Worm (Caenorhabditis elegans) whole organism, L2 larva: ENCODE measurements around the gene symk-1.
A peak's percentile ranks its signal among the peaks of the same experiment; 100 is the strongest.

Experiments
- C34F6.9 ChIP-seq: fragments of 150-350 bp; optimal IDR thresholded peaks from 2 replicates; lab custom pipeline; 2014; ENCODE audit warnings: missing biosample characterization, missing genetic modification characterization
- F13H6.1 ChIP-seq: sonication (generic microtip); optimal IDR thresholded peaks from 2 replicates; lab custom pipeline; 2016; ENCODE audit warnings: missing genetic modification characterization, missing compliant biosample characterization
- R02D3.7 ChIP-seq: fragments of 150-350 bp; optimal IDR thresholded peaks from 2 replicates; lab custom pipeline; 2014; ENCODE audit warnings: missing biosample characterization, missing genetic modification characterization
- Y55F3AM.14 ChIP-seq: fragments of 200-800 bp; sonication (Bioruptor generic); optimal IDR thresholded peaks from 2 replicates; lab custom pipeline; 2018; ENCODE audit warnings: mild to moderate bottlenecking, missing genetic modification characterization, missing compliant biosample characterization
- ZK546.5 ChIP-seq: sonication (generic microtip); optimal IDR thresholded peaks from 2 replicates; lab custom pipeline; 2017; ENCODE audit warnings: missing biosample characterization, missing genetic modification characterization
- alr-1 ChIP-seq: fragments of 150-350 bp; optimal IDR thresholded peaks from 2 replicates; lab custom pipeline; 2014; ENCODE audit warnings: missing biosample characterization, missing genetic modification characterization
- aly-2 ChIP-seq: fragments of 150-350 bp; optimal IDR thresholded peaks from 2 replicates; lab custom pipeline; 2014; ENCODE audit warnings: missing biosample characterization, missing genetic modification characterization
- ama-1 ChIP-seq: fragments of 150-350 bp; optimal IDR thresholded peaks from 2 replicates; lab custom pipeline; 2018; ENCODE audit warnings: inconsistent platforms
- blmp-1 ChIP-seq: sonication (generic microtip); optimal IDR thresholded peaks from 2 replicates; lab custom pipeline; 2017; ENCODE audit warnings: missing genetic modification characterization, mild to moderate bottlenecking, missing compliant biosample characterization, antibody characterized with exemption, moderate library complexity; ENCODE audit not compliant: insufficient read depth
- ceh-16 ChIP-seq: fragments of 150-350 bp; optimal IDR thresholded peaks from 2 replicates; lab custom pipeline; 2014; ENCODE audit warnings: missing biosample characterization, missing genetic modification characterization
- ceh-82 ChIP-seq: fragments of 150-350 bp; optimal IDR thresholded peaks from 2 replicates; lab custom pipeline; 2014; ENCODE audit warnings: missing biosample characterization, missing genetic modification characterization
- crh-2 ChIP-seq: sonication (generic microtip); optimal IDR thresholded peaks from 2 replicates; lab custom pipeline; 2017; ENCODE audit warnings: missing biosample characterization, missing genetic modification characterization
- dmd-4 ChIP-seq: sonication (generic microtip); optimal IDR thresholded peaks from 2 replicates; lab custom pipeline; 2017; ENCODE audit warnings: missing biosample characterization, missing genetic modification characterization
- egl-27 ChIP-seq: sonication (generic microtip); optimal IDR thresholded peaks from 3 replicates; lab custom pipeline; 2017; ENCODE audit warnings: missing biosample characterization, missing genetic modification reagents, missing genetic modification characterization
- elt-1 ChIP-seq: fragments of 150-350 bp; optimal IDR thresholded peaks from 2 replicates; lab custom pipeline; 2014; ENCODE audit warnings: missing biosample characterization, missing genetic modification characterization
- elt-3 ChIP-seq: sonication (generic microtip); optimal IDR thresholded peaks from 2 replicates; lab custom pipeline; 2017; ENCODE audit warnings: missing biosample characterization, missing genetic modification characterization
- fos-1 ChIP-seq: fragments of 150-350 bp; optimal IDR thresholded peaks from 2 replicates; lab custom pipeline; 2014; ENCODE audit warnings: missing biosample characterization, missing genetic modification characterization
- gmeb-1 ChIP-seq: fragments of 150-350 bp; optimal IDR thresholded peaks from 2 replicates; lab custom pipeline; 2014; ENCODE audit warnings: missing biosample characterization, missing genetic modification characterization
- lin-11 ChIP-seq: fragments of 150-350 bp; sonication (generic microtip); optimal IDR thresholded peaks from 2 replicates; lab custom pipeline; 2014; ENCODE audit warnings: missing biosample characterization, missing genetic modification characterization, inconsistent platforms, mixed read lengths
- lin-13 ChIP-seq: fragments of 150-350 bp; optimal IDR thresholded peaks from 2 replicates; lab custom pipeline; 2014; ENCODE audit warnings: missing biosample characterization, missing genetic modification reagents, missing genetic modification characterization
- lin-39 ChIP-seq: fragments of 150-350 bp; optimal IDR thresholded peaks from 2 replicates; lab custom pipeline; 2014; ENCODE audit warnings: missing biosample characterization, missing genetic modification reagents, missing genetic modification characterization
- lsy-2 ChIP-seq, 2 experiments: fragments of 150-350 bp in 1 of 2; sonication (generic microtip) in 1 of 2; optimal IDR thresholded peaks; 2 replicates each; lab custom pipeline; 2014 to 2017; ENCODE audit warnings: missing biosample characterization in 2 of 2, missing genetic modification characterization in 2 of 2
- mab-5 ChIP-seq: fragments of 150-350 bp; optimal IDR thresholded peaks from 2 replicates; lab custom pipeline; 2014; ENCODE audit warnings: missing biosample characterization, missing genetic modification characterization
- mbf-1 ChIP-seq: sonication (generic microtip); optimal IDR thresholded peaks from 2 replicates; lab custom pipeline; 2017; ENCODE audit warnings: missing biosample characterization, missing genetic modification characterization
- mdl-1 ChIP-seq, 2 experiments: fragments of 150-350 bp in 1 of 2; sonication (generic microtip) in 1 of 2; optimal IDR thresholded peaks; 2 replicates each; lab custom pipeline; 2017; ENCODE audit warnings: missing biosample characterization in 2 of 2, missing genetic modification characterization in 2 of 2
- nhr-10 ChIP-seq: sonication (generic microtip); optimal IDR thresholded peaks from 2 replicates; lab custom pipeline; 2017; ENCODE audit warnings: missing biosample characterization, missing genetic modification characterization
- nhr-11 ChIP-seq: fragments of 150-350 bp; optimal IDR thresholded peaks from 2 replicates; lab custom pipeline; 2014; ENCODE audit warnings: missing biosample characterization, missing genetic modification characterization
- nhr-12 ChIP-seq: fragments of 150-350 bp; optimal IDR thresholded peaks from 2 replicates; lab custom pipeline; 2014; ENCODE audit warnings: missing biosample characterization, missing genetic modification characterization
- nhr-129 ChIP-seq: fragments of 150-350 bp; optimal IDR thresholded peaks from 2 replicates; lab custom pipeline; 2014; ENCODE audit warnings: missing biosample characterization, missing genetic modification characterization
- nhr-21 ChIP-seq: fragments of 150-350 bp; optimal IDR thresholded peaks from 2 replicates; lab custom pipeline; 2014; ENCODE audit warnings: missing biosample characterization, missing genetic modification characterization
- nhr-23 ChIP-seq: fragments of 150-350 bp; optimal IDR thresholded peaks from 2 replicates; lab custom pipeline; 2014; ENCODE audit warnings: missing biosample characterization, missing genetic modification reagents, missing genetic modification characterization
- nhr-237 ChIP-seq: fragments of 150-350 bp; optimal IDR thresholded peaks from 2 replicates; lab custom pipeline; 2014; ENCODE audit warnings: missing biosample characterization, missing genetic modification characterization
- nhr-25 ChIP-seq: fragments of 150-350 bp; sonication (generic microtip); optimal IDR thresholded peaks from 3 replicates; lab custom pipeline; 2014; ENCODE audit warnings: missing biosample characterization, missing genetic modification characterization
- nhr-6 ChIP-seq: fragments of 150-350 bp; optimal IDR thresholded peaks from 2 replicates; lab custom pipeline; 2014; ENCODE audit warnings: missing biosample characterization, missing genetic modification characterization
- nhr-77 ChIP-seq: fragments of 150-350 bp; optimal IDR thresholded peaks from 2 replicates; lab custom pipeline; 2014; ENCODE audit warnings: missing biosample characterization, missing genetic modification characterization
- peb-1 ChIP-seq: fragments of 150-350 bp; optimal IDR thresholded peaks from 2 replicates; lab custom pipeline; 2014; ENCODE audit warnings: missing biosample characterization, missing genetic modification characterization
- sem-4 ChIP-seq: fragments of 150-350 bp; optimal IDR thresholded peaks from 2 replicates; lab custom pipeline; 2014; ENCODE audit warnings: missing biosample characterization, missing genetic modification reagents, missing genetic modification characterization
- skn-1 ChIP-seq: sonication (generic microtip); optimal IDR thresholded peaks from 2 replicates; lab custom pipeline; 2017; ENCODE audit warnings: missing biosample characterization, missing genetic modification characterization
- sma-3 ChIP-seq: sonication (generic microtip); optimal IDR thresholded peaks from 2 replicates; lab custom pipeline; 2016; ENCODE audit warnings: missing genetic modification reagents, missing genetic modification characterization, missing compliant biosample characterization
- sma-9 ChIP-seq, 2 experiments: fragments of 150-350 bp in 1 of 2; sonication (generic microtip) in 1 of 2; optimal IDR thresholded peaks; 2 replicates each; lab custom pipeline; 2014 to 2016; ENCODE audit warnings: missing genetic modification characterization in 2 of 2, mild to moderate bottlenecking in 1 of 2, missing biosample characterization in 1 of 2, missing compliant biosample characterization in 1 of 2, missing genetic modification reagents in 1 of 2, moderate library complexity in 1 of 2
- snpc-4 ChIP-seq: fragments of 150-350 bp; optimal IDR thresholded peaks from 2 replicates; lab custom pipeline; 2014; ENCODE audit warnings: missing biosample characterization, missing genetic modification characterization
- unc-39 ChIP-seq: fragments of 150-350 bp; optimal IDR thresholded peaks from 2 replicates; lab custom pipeline; 2014; ENCODE audit warnings: missing biosample characterization, missing genetic modification characterization
- unc-55 ChIP-seq: fragments of 150-350 bp; sonication (generic microtip); optimal IDR thresholded peaks from 3 replicates; lab custom pipeline; 2014; ENCODE audit warnings: missing biosample characterization, missing genetic modification reagents, missing genetic modification characterization
- unc-62 ChIP-seq: fragments of 150-350 bp; optimal IDR thresholded peaks from 2 replicates; lab custom pipeline; 2014; ENCODE audit warnings: missing biosample characterization, missing genetic modification reagents, missing genetic modification characterization
- zag-1 ChIP-seq: fragments of 150-350 bp; optimal IDR thresholded peaks from 2 replicates; lab custom pipeline; 2014; ENCODE audit warnings: missing biosample characterization, missing genetic modification characterization
- ztf-1 ChIP-seq: fragments of 200-800 bp; sonication (Bioruptor generic); conservative IDR thresholded peaks from 2 replicates; pipeline ENCODE4 v1.3.6; 2022; ENCODE audit warnings: missing genetic modification characterization, missing compliant biosample characterization
- ztf-11 ChIP-seq: sonication (generic microtip); optimal IDR thresholded peaks from 2 replicates; lab custom pipeline; 2017; ENCODE audit warnings: missing biosample characterization, missing genetic modification characterization
- ztf-4 ChIP-seq: fragments of 150-350 bp; optimal IDR thresholded peaks from 2 replicates; lab custom pipeline; 2014; ENCODE audit warnings: missing biosample characterization, missing genetic modification characterization

The symk-1 gene

DNA sequence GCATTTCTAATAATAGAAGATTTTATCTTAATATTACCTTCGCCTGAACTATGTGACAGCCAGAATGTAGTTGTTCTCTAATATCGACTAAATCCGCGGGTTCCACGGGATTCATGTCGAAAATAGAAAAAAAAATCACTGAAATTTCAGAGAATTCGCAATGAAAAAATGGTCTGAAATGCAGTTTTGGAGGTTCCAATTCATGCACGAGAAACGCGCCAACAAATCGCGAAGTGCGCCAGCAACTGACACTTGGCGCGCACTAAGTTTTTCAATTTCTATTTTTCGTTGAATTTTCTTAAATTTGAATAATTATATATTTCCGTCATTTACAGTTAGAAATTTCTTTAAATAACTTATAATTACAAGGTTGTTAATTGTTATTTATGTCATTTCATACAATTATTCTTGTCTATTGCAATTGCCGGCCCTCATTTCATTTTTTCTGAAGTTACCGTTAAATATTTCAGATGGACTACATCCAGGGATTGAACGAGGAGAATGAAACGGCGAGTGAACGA lies at the start of gene symk-1, which contains the start of gene F25G6.9:
symk-1 (plus strand) TSS at position 471 of the 521 bp plus-strand sequence.
F25G6.9 (minus strand) TSS at position 160 of the 521 bp plus-strand sequence.
- TF ChIP-seq mbf-1 (tag; lab: Kevin White, UChicago), result no peak
- peak; percentile 66 to 81 for TF ChIP-seq lsy-2 (tag; optimal IDR thresholded peaks at IDR 0.05; lab: Kevin White, UChicago)
- TF ChIP-seq egl-27 (tag; lab: Kevin White, UChicago), result no peak
- TF ChIP-seq mdl-1 (tag; optimal IDR thresholded peaks at IDR 0.05; lab: Kevin White, UChicago), result no peak
- peak; percentile 36 for TF ChIP-seq lin-13 (GFP tag; lab: Kevin White, UChicago)
- TF ChIP-seq sma-3 (GFP tag; lab: Kevin White, UChicago), result peak; percentile 46
- peak; percentile 4 for TF ChIP-seq nhr-77
- peak; percentile 68 for TF ChIP-seq sma-9 (GFP tag; optimal IDR thresholded peaks at IDR 0.05; lab: Kevin White, UChicago)
- no peak for TF ChIP-seq sma-9 (tag; optimal IDR thresholded peaks at IDR 0.05; lab: Kevin White, UChicago)
- TF ChIP-seq ztf-4, result no peak
- TF ChIP-seq R02D3.7 (tag; lab: Kevin White, UChicago), result peak; percentile 33
- no peak for TF ChIP-seq nhr-10 (tag; lab: Kevin White, UChicago)
- TF ChIP-seq sem-4 (tag; lab: Kevin White, UChicago), result no peak
- TF ChIP-seq nhr-11 (tag; lab: Kevin White, UChicago), result no peak
- no peak for TF ChIP-seq ceh-16 (tag; lab: Kevin White, UChicago)
- no peak for TF ChIP-seq ceh-82
- peak; percentile 77 for TF ChIP-seq unc-55 (GFP tag; lab: Kevin White, UChicago)
- TF ChIP-seq elt-1 (tag; lab: Kevin White, UChicago), result no peak
- TF ChIP-seq lin-39 (tag; lab: Kevin White, UChicago), result no peak
- no peak for TF ChIP-seq nhr-23 (tag; lab: Kevin White, UChicago)
- TF ChIP-seq F13H6.1, result peak; percentile 51
- TF ChIP-seq unc-39, result no peak
- no peak for TF ChIP-seq unc-62 (GFP tag; lab: Kevin White, UChicago)
- TF ChIP-seq fos-1 (tag; lab: Kevin White, UChicago), result peak; percentile 18
- peak; percentile 63 for TF ChIP-seq crh-2 (tag; lab: Kevin White, UChicago)
- no peak for TF ChIP-seq ztf-1
- TF ChIP-seq zag-1 (tag; lab: Kevin White, UChicago), result no peak
- no peak for TF ChIP-seq nhr-12 (tag; lab: Kevin White, UChicago)
- no peak for TF ChIP-seq alr-1 (tag; lab: Kevin White, UChicago)
- TF ChIP-seq nhr-237 (tag; lab: Kevin White, UChicago), result no peak
- TF ChIP-seq elt-3 (tag; lab: Kevin White, UChicago), result no peak
- TF ChIP-seq peb-1 (tag; lab: Kevin White, UChicago), result no peak
- TF ChIP-seq skn-1, result no peak
- no peak for TF ChIP-seq ama-1 (lab: Kevin White, UChicago)
- TF ChIP-seq gmeb-1, result peak; percentile 82
- TF ChIP-seq nhr-25 (tag; lab: Kevin White, UChicago), result no peak
- TF ChIP-seq snpc-4, result peak; percentile 37
- no peak for TF ChIP-seq C34F6.9 (tag; lab: Kevin White, UChicago)
- no peak for TF ChIP-seq ztf-11 (tag; lab: Kevin White, UChicago)
- peak; percentile 41 for TF ChIP-seq lin-11 (tag; lab: Kevin White, UChicago)
- no peak for TF ChIP-seq ZK546.5 (tag; lab: Kevin White, UChicago)
- peak; percentile 45 for TF ChIP-seq mab-5 (tag; lab: Kevin White, UChicago)
- peak; percentile 46 for TF ChIP-seq nhr-21 (tag; lab: Kevin White, UChicago)
- TF ChIP-seq blmp-1, result no peak
- TF ChIP-seq Y55F3AM.14 (GFP tag; lab: Kevin White, UChicago), result no peak
- peak; percentile 20 for TF ChIP-seq nhr-129 (tag; lab: Kevin White, UChicago)
- TF ChIP-seq nhr-6 (tag; lab: Kevin White, UChicago), result no peak
- TF ChIP-seq aly-2 (tag; lab: Kevin White, UChicago), result no peak
- no peak for TF ChIP-seq dmd-4
